Fruit fly (Drosophila melanogaster) whole organism, embryonic: ENCODE measurements around the gene zuc.
"Not testable (repeated sequence)": the region's sequence is repeated elsewhere in the genome, so short reads cannot be mapped to it uniquely, and the experiment has no call there.

Source experiments
- CG10654 ChIP-seq: fragments of 200-800 bp; sonication (Bioruptor generic); optimal IDR thresholded peaks from 2 replicates; lab custom pipeline; 2016; ENCODE audit warnings: missing biosample characterization, missing genetic modification characterization
- CG12744 ChIP-seq: fragments of 200-800 bp; sonication (Bioruptor generic); optimal IDR thresholded peaks from 2 replicates; lab custom pipeline; 2016; ENCODE audit warnings: missing biosample characterization, missing genetic modification characterization
- CG13775 ChIP-seq: fragments of 200-800 bp; sonication (Bioruptor generic); optimal IDR thresholded peaks from 3 replicates; lab custom pipeline; 2017; ENCODE audit warnings: missing biosample characterization, mild to moderate bottlenecking, missing genetic modification characterization
- CG15514 ChIP-seq: fragments of 200-800 bp; sonication (Bioruptor generic); optimal IDR thresholded peaks from 3 replicates; lab custom pipeline; 2017; ENCODE audit warnings: missing biosample characterization, missing genetic modification characterization, mild to moderate bottlenecking, moderate library complexity, missing genetic modification reagents
- CG16815 ChIP-seq: fragments of 200-800 bp; sonication (Bioruptor generic); optimal IDR thresholded peaks from 3 replicates; lab custom pipeline; 2017; ENCODE audit warnings: missing biosample characterization, mild to moderate bottlenecking, missing genetic modification characterization
- CG17829 ChIP-seq: fragments of 200-800 bp; optimal IDR thresholded peaks from 2 replicates; lab custom pipeline; 2019; ENCODE audit warnings: missing biosample characterization, mild to moderate bottlenecking, missing genetic modification characterization, moderate library complexity
- CG2712 ChIP-seq: fragments of 200-800 bp; optimal IDR thresholded peaks from 3 replicates; lab custom pipeline; 2019; ENCODE audit warnings: missing biosample characterization, mild to moderate bottlenecking, missing genetic modification characterization, moderate library complexity
- CG3281 ChIP-seq: fragments of 200-800 bp; sonication (Bioruptor generic); optimal IDR thresholded peaks from 3 replicates; lab custom pipeline; 2017; ENCODE audit warnings: missing biosample characterization, mild to moderate bottlenecking, missing genetic modification characterization
- CG34422 ChIP-seq: fragments of 200-800 bp; sonication (Bioruptor generic); IDR thresholded peaks from 3 replicates; pipeline ENCODE4 v1.3.6; 2022; ENCODE audit warnings: missing biosample characterization, missing genetic modification characterization
- CG3847 ChIP-seq: fragments of 200-800 bp; sonication (Bioruptor generic); IDR thresholded peaks from 2 replicates; pipeline ENCODE4 v1.3.6; 2022; ENCODE audit warnings: missing biosample characterization, missing genetic modification characterization
- CG4730 ChIP-seq: fragments of 200-800 bp; sonication (Bioruptor generic); IDR thresholded peaks from 2 replicates; pipeline ENCODE4 v1.3.6; 2022; ENCODE audit warnings: missing biosample characterization, missing genetic modification characterization
- CG6689 ChIP-seq: fragments of 200-800 bp; sonication (Bioruptor generic); IDR thresholded peaks from 2 replicates; pipeline ENCODE4 v1.3.6; 2022; ENCODE audit warnings: missing biosample characterization, missing genetic modification characterization
- CG8089 ChIP-seq: fragments of 200-800 bp; sonication (Bioruptor generic); optimal IDR thresholded peaks from 3 replicates; lab custom pipeline; 2016; ENCODE audit warnings: missing biosample characterization, missing genetic modification characterization
- CG9609 ChIP-seq: fragments of 200-800 bp; sonication (Bioruptor generic); optimal IDR thresholded peaks from 3 replicates; lab custom pipeline; 2016; ENCODE audit warnings: missing biosample characterization, missing genetic modification characterization
- CG9932 ChIP-seq: fragments of 200-800 bp; sonication (Bioruptor generic); IDR thresholded peaks from 2 replicates; pipeline ENCODE4 v1.3.6; 2022; ENCODE audit warnings: missing biosample characterization, missing genetic modification characterization
- CoRest ChIP-seq: fragments of 200-800 bp; sonication (Bioruptor generic); optimal IDR thresholded peaks from 3 replicates; lab custom pipeline; 2018; ENCODE audit warnings: missing biosample characterization, mild to moderate bottlenecking, missing genetic modification characterization, moderate library complexity
- Dp ChIP-seq: fragments of 200-800 bp; sonication (Bioruptor generic); optimal IDR thresholded peaks from 2 replicates; lab custom pipeline; 2018; ENCODE audit warnings: missing biosample characterization, mild to moderate bottlenecking, missing genetic modification characterization, moderate library complexity
- E2f2 ChIP-seq: fragments of 200-800 bp; sonication (Bioruptor generic); IDR thresholded peaks from 2 replicates; pipeline ENCODE4 v1.3.6; 2022; ENCODE audit warnings: missing biosample characterization, missing genetic modification characterization
- Hand ChIP-seq: fragments of 200-800 bp; sonication (Bioruptor generic); optimal IDR thresholded peaks from 2 replicates; lab custom pipeline; 2017; ENCODE audit warnings: mild to moderate bottlenecking, missing biosample characterization, missing genetic modification reagents, missing genetic modification characterization
- Hey ChIP-seq: fragments of 200-800 bp; sonication (Bioruptor generic); optimal IDR thresholded peaks from 3 replicates; lab custom pipeline; 2018; ENCODE audit warnings: missing biosample characterization, mild to moderate bottlenecking, missing genetic modification characterization
- MBD-R2 ChIP-seq: fragments of 200-800 bp; sonication (Bioruptor generic); IDR thresholded peaks from 2 replicates; pipeline ENCODE4 v1.3.6; 2022; ENCODE audit warnings: missing biosample characterization, missing genetic modification characterization
- Med ChIP-seq: fragments of 200-800 bp; sonication (Bioruptor generic); peaks from one replicate; lab custom pipeline; 2016; ENCODE audit warnings: missing biosample characterization, missing genetic modification characterization, mild to moderate bottlenecking, inconsistent platforms, moderate library complexity
- Myb ChIP-seq: fragments of 200-800 bp; sonication (Bioruptor generic); optimal IDR thresholded peaks from 2 replicates; lab custom pipeline; 2016; ENCODE audit warnings: missing biosample characterization, missing genetic modification characterization
- NFAT ChIP-seq: fragments of 200-800 bp; sonication (Bioruptor generic); IDR thresholded peaks from 2 replicates; pipeline ENCODE4 v1.3.6; 2022; ENCODE audit warnings: missing biosample characterization, missing genetic modification characterization
- NfI ChIP-seq: fragments of 200-800 bp; sonication (Bioruptor generic); optimal IDR thresholded peaks from 3 replicates; lab custom pipeline; 2018; ENCODE audit warnings: missing biosample characterization, mild to moderate bottlenecking, missing genetic modification characterization, moderate library complexity
- Pdp1 ChIP-seq, 2 experiments: fragments of 200-800 bp; sonication (Bioruptor generic); optimal IDR thresholded peaks; 3 replicates each; lab custom pipeline; 2016; ENCODE audit warnings: missing biosample characterization in 2 of 2, missing genetic modification characterization in 2 of 2, mild to moderate bottlenecking in 1 of 2, moderate library complexity in 1 of 2
- Sin3A ChIP-seq: fragments of >200 bp; optimal IDR thresholded peaks from 2 replicates; lab custom pipeline; 2018
- Vsx1 ChIP-seq: fragments of 200-800 bp; sonication (Bioruptor generic); optimal IDR thresholded peaks from 2 replicates; lab custom pipeline; 2017; ENCODE audit warnings: missing biosample characterization, mild to moderate bottlenecking, missing genetic modification characterization, missing genetic modification reagents
- Xbp1 ChIP-seq: fragments of 200-800 bp; sonication (Bioruptor generic); optimal IDR thresholded peaks from 3 replicates; lab custom pipeline; 2016; ENCODE audit warnings: missing biosample characterization, mild to moderate bottlenecking, missing genetic modification characterization
- bsh ChIP-seq, 2 experiments: fragments of 200-800 bp; sonication (Bioruptor generic); optimal IDR thresholded peaks; 2 replicates each; lab custom pipeline; 2017 to 2018; ENCODE audit warnings: mild to moderate bottlenecking in 2 of 2, missing biosample characterization in 2 of 2, missing genetic modification characterization in 2 of 2, moderate library complexity in 1 of 2
- chinmo ChIP-seq: fragments of 200-800 bp; sonication (Bioruptor generic); IDR thresholded peaks from 4 replicates; pipeline ENCODE4 v1.3.6; 2022; ENCODE audit warnings: missing biosample characterization, missing genetic modification characterization; ENCODE audit not compliant: partially characterized antibody
- ci ChIP-seq: fragments of 200-800 bp; sonication (Bioruptor generic); IDR thresholded peaks from 3 replicates; pipeline ENCODE4 v1.3.6; 2022; ENCODE audit warnings: missing biosample characterization, missing genetic modification characterization
- corto ChIP-seq: fragments of 200-800 bp; sonication (Bioruptor generic); optimal IDR thresholded peaks from 2 replicates; lab custom pipeline; 2016; ENCODE audit warnings: missing biosample characterization, mild to moderate bottlenecking, missing genetic modification characterization, moderate library complexity
- cwo ChIP-seq: fragments of 200-800 bp; sonication (Bioruptor generic); optimal IDR thresholded peaks from 3 replicates; lab custom pipeline; 2017; ENCODE audit warnings: missing biosample characterization, missing genetic modification characterization, mild to moderate bottlenecking, moderate library complexity, missing genetic modification reagents
- gfzf ChIP-seq: fragments of 200-800 bp; sonication (Bioruptor generic); optimal IDR thresholded peaks from 2 replicates; lab custom pipeline; 2016; ENCODE audit warnings: missing biosample characterization, mild to moderate bottlenecking, missing genetic modification characterization, moderate library complexity
- hb ChIP-seq: fragments of 200-800 bp; sonication (Bioruptor generic); IDR thresholded peaks from 3 replicates; pipeline ENCODE4 v1.3.6; 2022; ENCODE audit warnings: missing biosample characterization, missing genetic modification characterization; ENCODE audit not compliant: partially characterized antibody
- lola ChIP-seq, 3 experiments: fragments of >200 bp in 2 of 3; fragments of 200-800 bp in 1 of 3; sonication (Bioruptor generic) in 1 of 3; optimal IDR thresholded peaks; 2 replicates each; lab custom pipeline; 2017 to 2019; ENCODE audit warnings: missing biosample characterization in 3 of 3, missing genetic modification characterization in 3 of 3, mild to moderate bottlenecking in 1 of 3, moderate library complexity in 1 of 3
- nau ChIP-seq: fragments of 200-800 bp; sonication (Bioruptor generic); optimal IDR thresholded peaks from 3 replicates; lab custom pipeline; 2017; ENCODE audit warnings: missing biosample characterization, mild to moderate bottlenecking, missing genetic modification characterization, missing genetic modification reagents
- phol ChIP-seq: fragments of 200-800 bp; sonication (Bioruptor generic); optimal IDR thresholded peaks from 3 replicates; lab custom pipeline; 2018; ENCODE audit warnings: missing biosample characterization, mild to moderate bottlenecking, missing genetic modification characterization, moderate library complexity
- pzg ChIP-seq: fragments of 200-800 bp; sonication (Bioruptor generic); optimal IDR thresholded peaks from 3 replicates; lab custom pipeline; 2018; ENCODE audit warnings: missing biosample characterization, mild to moderate bottlenecking, missing genetic modification characterization, moderate library complexity
- row ChIP-seq: fragments of 200-800 bp; sonication (Bioruptor generic); IDR thresholded peaks from 3 replicates; pipeline ENCODE4 v1.3.6; 2022; ENCODE audit warnings: missing biosample characterization, missing genetic modification characterization
- scrt ChIP-seq: fragments of 200-800 bp; sonication (Bioruptor generic); optimal IDR thresholded peaks from 2 replicates; lab custom pipeline; 2018; ENCODE audit warnings: missing biosample characterization, mild to moderate bottlenecking, missing genetic modification characterization, moderate library complexity
- sens ChIP-seq: fragments of 200-800 bp; sonication (Bioruptor generic); peaks from one replicate; lab custom pipeline; 2016; ENCODE audit warnings: missing biosample characterization, missing genetic modification characterization
- stwl ChIP-seq: fragments of 200-800 bp; sonication (Bioruptor generic); optimal IDR thresholded peaks from 3 replicates; lab custom pipeline; 2018; ENCODE audit warnings: missing biosample characterization, mild to moderate bottlenecking, missing genetic modification characterization, moderate library complexity
- trh ChIP-seq: fragments of 200-800 bp; sonication (Bioruptor generic); optimal IDR thresholded peaks from 2 replicates; lab custom pipeline; 2016; ENCODE audit warnings: missing biosample characterization, missing genetic modification characterization
- ttk ChIP-seq: fragments of 200-800 bp; sonication (Bioruptor generic); IDR thresholded peaks from 2 replicates; pipeline ENCODE4 v2.1.2; 2022; ENCODE audit warnings: missing biosample characterization, missing genetic modification characterization
- unc-4 ChIP-seq: fragments of 200-800 bp; sonication (Bioruptor generic); IDR thresholded peaks from 2 replicates; pipeline ENCODE4 v1.3.6; 2022; ENCODE audit warnings: missing biosample characterization, missing genetic modification characterization; ENCODE audit not compliant: partially characterized antibody

zuc gene

DNA sequence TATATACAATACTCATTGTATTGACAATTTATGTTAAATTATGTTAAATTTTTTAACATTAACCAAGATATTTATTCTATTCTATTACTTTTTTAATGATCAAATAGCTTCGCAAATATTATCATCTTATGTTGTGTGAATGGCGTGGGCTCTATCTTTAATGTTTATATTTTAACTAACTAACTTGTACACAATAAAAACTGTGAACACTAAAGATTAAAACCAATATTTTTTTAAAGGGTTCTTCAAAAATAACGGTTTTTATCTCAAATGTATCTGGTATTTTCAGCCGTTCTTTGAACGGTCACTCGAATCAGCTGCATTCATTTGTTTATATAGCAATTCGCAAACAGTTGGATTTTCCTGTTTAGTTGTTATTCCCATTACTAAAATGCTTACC is 2.9 kb upstream of the zuc start, which contains the start of gene Ada1-2:
TSS of gene Ada1-2 (plus strand) at position 301 of the 400 bp plus-strand sequence.
- TF ChIP-seq CG2712 (tag; lab: Kevin White, UChicago); CG16815 (GFP tag; lab: Kevin White, UChicago); CG10654 (GFP tag; lab: Kevin White, UChicago): not testable (repeated sequence)

DNA sequence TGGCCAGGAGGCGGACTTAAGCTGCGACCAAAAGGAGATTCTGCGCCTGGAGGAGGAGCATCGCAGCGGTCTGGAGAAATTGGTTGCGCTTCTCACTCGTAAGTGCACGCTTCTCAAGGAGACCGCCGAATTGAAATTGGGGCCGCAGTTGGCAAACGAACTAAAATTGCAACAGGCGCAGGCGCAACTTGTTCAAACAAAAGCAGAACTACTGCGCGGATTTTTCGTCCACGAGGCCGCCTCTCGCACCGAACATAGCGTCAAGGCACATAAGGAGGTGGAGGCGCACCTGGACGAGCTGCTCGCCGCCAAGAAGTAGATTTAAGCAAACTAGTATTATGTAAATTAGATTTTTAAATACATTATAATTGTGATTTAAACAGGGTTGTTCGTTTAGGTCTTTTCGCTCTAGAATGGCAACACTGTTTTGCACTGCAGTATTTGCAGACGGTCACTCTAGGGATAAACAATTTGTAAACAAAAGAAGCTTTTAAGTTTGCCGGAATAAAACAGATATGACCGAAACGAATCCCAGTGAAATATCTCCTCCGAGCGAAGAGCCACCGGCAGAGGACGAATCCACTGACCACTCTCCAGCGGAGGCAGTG is 880 bp upstream of the zuc start, which contains the start of gene escl:
TSS of gene escl (plus strand) at position 470 of the 608 bp plus-strand sequence.
- TF ChIP-seq row (GFP tag; lab: Robert Waterston, UW) (peak; percentile 24; the same call in 1 of the 3 replicates), Hey (no peak), Pdp1 (GFP tag; optimal IDR thresholded peaks at IDR 0.05; lab: Kevin White, UChicago) (peak in 1 of 2 experiments; percentile 21), bsh (GFP tag; optimal IDR thresholded peaks at IDR 0.05; lab: Kevin White, UChicago) (no peak), stwl (tag; lab: Kevin White, UChicago) (peak; percentile 41), CG3847 (0 out of 2 replicates have a peak, but pooled peaks have one; percentile 29), Xbp1 (GFP tag; lab: Kevin White, UChicago) (no peak), CG3281 (GFP tag; lab: Kevin White, UChicago) (peak; percentile 94), ttk (GFP tag; lab: Robert Waterston, UW) (no peak), CG17829 (tag; lab: Kevin White, UChicago) (no peak), ci (GFP tag; lab: Robert Waterston, UW) (0 out of 3 replicates have a peak, but pooled peaks have one; percentile 5), Hand (GFP tag; lab: Kevin White, UChicago) (no peak), nau (GFP tag; lab: Kevin White, UChicago) (no peak), chinmo (peak; percentile 50; the same call in 1 of the 4 replicates), hb (GFP tag; lab: Robert Waterston, UW) (no peak), E2f2 (GFP tag; lab: Robert Waterston, UW) (peak; percentile 75), gfzf (GFP tag; lab: Kevin White, UChicago) (peak; percentile 56), CG4730 (GFP tag; lab: Robert Waterston, UW) (no peak), CG13775 (GFP tag; lab: Kevin White, UChicago) (no peak), corto (GFP tag; lab: Kevin White, UChicago) (no peak), Dp (GFP tag; lab: Kevin White, UChicago) (peak; percentile 61), sens (GFP tag; lab: Kevin White, UChicago) (peak; percentile 51), trh (GFP tag; lab: Kevin White, UChicago) (no peak), scrt (GFP tag; lab: Kevin White, UChicago) (no peak), pzg (GFP tag; lab: Kevin White, UChicago) (peak; percentile 57), Sin3A (lab: Kevin White, UChicago) (no peak), CG12744 (GFP tag; lab: Kevin White, UChicago) (no peak), CG8089 (no peak), CoRest (tag; lab: Kevin White, UChicago) (peak; percentile 1), Med (GFP tag; lab: Kevin White, UChicago) (peak; percentile 71), CG6689 (GFP tag; lab: Robert Waterston, UW) (peak; percentile 14; the same call in 1 of the 2 replicates), NfI (GFP tag; lab: Kevin White, UChicago) (no peak), CG15514 (GFP tag; lab: Kevin White, UChicago) (peak; percentile 4), CG9932 (GFP tag; lab: Robert Waterston, UW) (peak; percentile 38), Myb (peak; percentile 26), NFAT (GFP tag; lab: Robert Waterston, UW) (0 out of 2 replicates have a peak, but pooled peaks have one; percentile 9), phol (tag; lab: Kevin White, UChicago) (no peak), lola (GFP tag; optimal IDR thresholded peaks at IDR 0.05; lab: Kevin White, UChicago) (no peak), CG9609 (GFP tag; lab: Kevin White, UChicago) (no peak), Vsx1 (no peak), unc-4 (GFP tag; lab: Robert Waterston, UW) (0 out of 2 replicates have a peak, but pooled peaks have one; percentile 24), CG34422 (GFP tag; lab: Robert Waterston, UW) (no peak), cwo (GFP tag; lab: Kevin White, UChicago) (no peak), MBD-R2 (GFP tag; lab: Robert Waterston, UW) (peak; percentile 85)
